Worm (Caenorhabditis elegans) whole organism, mixed stage, embryonic: ENCODE data around the gene K07C5.13.

Source experiments
- M03D4.4 ChIP-seq: sonication (generic microtip); optimal IDR thresholded peaks from 2 replicates; lab custom pipeline; 2017; ENCODE audit warnings: mild to moderate bottlenecking, missing genetic modification characterization, missing compliant biosample characterization
- bed-3 ChIP-seq: fragments of 200-800 bp; sonication (Bioruptor generic); optimal IDR thresholded peaks from 3 replicates; lab custom pipeline; 2018; ENCODE audit warnings: mild to moderate bottlenecking, missing genetic modification characterization, moderate library complexity, missing compliant biosample characterization
- blmp-1 ChIP-seq: fragments of 150-350 bp; optimal IDR thresholded peaks from 2 replicates; lab custom pipeline; 2014; ENCODE audit warnings: missing biosample characterization, missing genetic modification characterization
- ceh-43 ChIP-seq: fragments of 200-800 bp; sonication (Bioruptor generic); optimal IDR thresholded peaks from 2 replicates; lab custom pipeline; 2018; ENCODE audit warnings: mild to moderate bottlenecking, missing genetic modification characterization, moderate library complexity, missing compliant biosample characterization
- ceh-83 ChIP-seq: fragments of 200-800 bp; sonication (Bioruptor generic); optimal IDR thresholded peaks from 2 replicates; lab custom pipeline; 2018; ENCODE audit warnings: mild to moderate bottlenecking, missing genetic modification characterization, missing compliant biosample characterization
- ces-1 ChIP-seq: fragments of 150-350 bp; optimal IDR thresholded peaks from 2 replicates; lab custom pipeline; 2014; ENCODE audit warnings: missing biosample characterization, missing genetic modification reagents, missing genetic modification characterization
- cnd-1 ChIP-seq: fragments of 200-800 bp; sonication (Bioruptor generic); optimal IDR thresholded peaks from 2 replicates; lab custom pipeline; 2018; ENCODE audit warnings: mild to moderate bottlenecking, missing genetic modification characterization, missing compliant biosample characterization
- elt-1 ChIP-seq: sonication (generic microtip); optimal IDR thresholded peaks from 2 replicates; lab custom pipeline; 2017; ENCODE audit warnings: missing genetic modification characterization, mild to moderate bottlenecking, missing compliant biosample characterization, antibody characterized with exemption, moderate library complexity, borderline replicate concordance; ENCODE audit not compliant: insufficient read depth
- elt-3 ChIP-seq: fragments of 150-350 bp; optimal IDR thresholded peaks from 2 replicates; lab custom pipeline; 2014; ENCODE audit warnings: missing biosample characterization, missing genetic modification characterization
- flh-1 ChIP-seq: fragments of 200-800 bp; sonication (Bioruptor generic); optimal IDR thresholded peaks from 2 replicates; lab custom pipeline; 2018; ENCODE audit warnings: mild to moderate bottlenecking, missing genetic modification characterization, moderate library complexity, missing compliant biosample characterization
- ham-2 ChIP-seq: fragments of 200-800 bp; sonication (Bioruptor generic); optimal IDR thresholded peaks from 2 replicates; lab custom pipeline; 2018; ENCODE audit warnings: mild to moderate bottlenecking, missing genetic modification characterization, missing compliant biosample characterization
- hlh-1 ChIP-seq: fragments of 150-350 bp; optimal IDR thresholded peaks from 2 replicates; lab custom pipeline; 2014; ENCODE audit warnings: missing biosample characterization, missing genetic modification reagents, missing genetic modification characterization
- lin-13 ChIP-seq: fragments of 150-350 bp; optimal IDR thresholded peaks from 2 replicates; lab custom pipeline; 2014; ENCODE audit warnings: missing biosample characterization, missing genetic modification characterization
- lsy-2 ChIP-seq: fragments of 150-350 bp; optimal IDR thresholded peaks from 2 replicates; lab custom pipeline; 2014; ENCODE audit warnings: missing biosample characterization, missing genetic modification characterization
- mab-5 ChIP-seq: fragments of 150-350 bp; optimal IDR thresholded peaks from 2 replicates; lab custom pipeline; 2014; ENCODE audit warnings: missing biosample characterization, missing genetic modification characterization
- mep-1 ChIP-seq: fragments of 150-350 bp; optimal IDR thresholded peaks from 2 replicates; lab custom pipeline; 2017; ENCODE audit warnings: missing biosample characterization, missing genetic modification reagents, missing genetic modification characterization, inconsistent platforms
- mls-2 ChIP-seq: sonication (generic microtip); optimal IDR thresholded peaks from 2 replicates; lab custom pipeline; 2016; ENCODE audit warnings: mild to moderate bottlenecking, missing genetic modification characterization, moderate library complexity, missing compliant biosample characterization
- nhr-2 ChIP-seq: fragments of 150-350 bp; optimal IDR thresholded peaks from 2 replicates; lab custom pipeline; 2014; ENCODE audit warnings: missing biosample characterization, missing genetic modification characterization
- nhr-237 ChIP-seq: fragments of 150-350 bp; optimal IDR thresholded peaks from 2 replicates; lab custom pipeline; 2014; ENCODE audit warnings: missing biosample characterization, missing genetic modification characterization
- nhr-28 ChIP-seq: fragments of 150-350 bp; optimal IDR thresholded peaks from 2 replicates; lab custom pipeline; 2014; ENCODE audit warnings: missing biosample characterization, missing genetic modification characterization
- nhr-76 ChIP-seq: sonication (generic microtip); optimal IDR thresholded peaks from 2 replicates; lab custom pipeline; 2017; ENCODE audit warnings: missing biosample characterization, missing genetic modification characterization
- pha-4 ChIP-seq: fragments of 150-350 bp; optimal IDR thresholded peaks from 2 replicates; lab custom pipeline; 2018; ENCODE audit warnings: missing biosample characterization, missing genetic modification reagents, missing genetic modification characterization
- sem-2 ChIP-seq: fragments of 200-800 bp; sonication (Bioruptor generic); optimal IDR thresholded peaks from 2 replicates; lab custom pipeline; 2018; ENCODE audit warnings: mild to moderate bottlenecking, missing genetic modification characterization, missing compliant biosample characterization
- snpc-4 ChIP-seq: fragments of 150-350 bp; optimal IDR thresholded peaks from 2 replicates; lab custom pipeline; 2014; ENCODE audit warnings: missing biosample characterization, missing genetic modification characterization
- sptf-1 ChIP-seq: sonication (generic microtip); optimal IDR thresholded peaks from 2 replicates; lab custom pipeline; 2017; ENCODE audit warnings: mild to moderate bottlenecking, missing genetic modification characterization, moderate library complexity, missing compliant biosample characterization
- unc-120 ChIP-seq: sonication (generic microtip); optimal IDR thresholded peaks from 2 replicates; lab custom pipeline; 2017; ENCODE audit warnings: missing genetic modification characterization, missing compliant biosample characterization; ENCODE audit not compliant: poor library complexity, severe bottlenecking
- unc-62 ChIP-seq: fragments of 150-350 bp; optimal IDR thresholded peaks from 2 replicates; lab custom pipeline; 2014; ENCODE audit warnings: missing biosample characterization, missing genetic modification reagents, missing genetic modification characterization
- zip-8 ChIP-seq: fragments of 150-350 bp; optimal IDR thresholded peaks from 2 replicates; lab custom pipeline; 2014; ENCODE audit warnings: missing biosample characterization, missing genetic modification characterization

The K07C5.13 gene

DNA sequence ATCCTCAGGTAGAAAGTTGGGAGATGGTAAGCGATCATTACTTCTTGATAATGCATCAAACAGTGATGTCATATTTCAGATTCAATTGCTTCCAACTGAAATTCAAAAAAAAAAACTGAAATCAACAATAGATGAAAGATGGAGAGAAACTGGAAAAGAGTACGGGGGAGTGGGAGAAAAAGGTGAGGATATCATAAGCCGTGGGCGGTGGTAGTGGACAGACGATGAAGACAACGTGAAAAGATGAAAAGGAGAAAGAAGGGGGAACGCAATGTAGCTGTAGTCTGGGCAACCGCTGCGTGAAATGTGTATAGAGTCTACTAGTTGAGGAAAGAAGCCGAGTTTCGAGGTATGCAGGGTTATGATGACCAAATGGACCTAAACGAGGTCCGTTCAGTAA, 34.6 kb upstream of the K07C5.13 start, which contains the start of gene che-12:
Gene che-12 (minus strand): TSS at position 101 of the 400 bp plus-strand sequence.
- TF ChIP-seq unc-120 (tag; lab: Kevin White, UChicago) (no peak), snpc-4 (tag; lab: Kevin White, UChicago) (no peak), sem-2 (no peak), nhr-237 (tag; lab: Kevin White, UChicago) (no peak), unc-62 (GFP tag; lab: Kevin White, UChicago) (no peak), zip-8 (no peak), flh-1 (GFP tag; lab: Kevin White, UChicago) (no peak), pha-4 (tag; lab: Kevin White, UChicago) (no peak), bed-3 (GFP tag; lab: Kevin White, UChicago) (no peak), ceh-83 (no peak)

DNA sequence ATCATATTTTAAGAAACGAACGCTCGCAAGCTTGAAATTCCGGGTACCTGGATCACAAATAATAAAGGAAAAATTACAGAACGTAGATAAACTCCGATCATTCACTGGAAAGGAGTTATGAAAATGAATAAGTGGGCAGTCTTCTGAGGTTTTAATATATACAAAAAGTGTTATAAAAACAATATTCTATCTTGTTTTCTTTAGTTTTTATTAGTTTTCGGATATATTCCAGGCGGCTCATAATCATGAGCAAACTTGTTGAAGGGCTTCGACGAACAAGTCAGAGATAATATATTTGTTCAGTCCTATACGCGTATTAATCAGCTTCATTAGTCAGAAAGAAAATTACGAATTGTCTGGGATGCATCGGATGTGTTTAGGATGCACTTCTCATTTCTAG, 27.9 kb upstream of the K07C5.13 start, which contains the start of gene gcy-6:
Gene gcy-6 (minus strand): TSS at position 101 of the 400 bp plus-strand sequence.
- TF ChIP-seq cnd-1 (tag; lab: Kevin White, UChicago) (no peak), snpc-4 (tag; lab: Kevin White, UChicago) (no peak), bed-3 (GFP tag; lab: Kevin White, UChicago) (no peak), ham-2 (GFP tag; lab: Kevin White, UChicago) (no peak), ceh-83 (no peak), blmp-1 (tag; lab: Kevin White, UChicago) (no peak), elt-3 (no peak), mls-2 (tag; lab: Kevin White, UChicago) (no peak), lsy-2 (tag; lab: Kevin White, UChicago) (no peak), mep-1 (no peak), nhr-237 (tag; lab: Kevin White, UChicago) (no peak), M03D4.4 (tag; lab: Kevin White, UChicago) (no peak), pha-4 (tag; lab: Kevin White, UChicago) (no peak), hlh-1 (tag; lab: Kevin White, UChicago) (no peak), sptf-1 (tag; lab: Kevin White, UChicago) (no peak), nhr-28 (tag; lab: Kevin White, UChicago) (no peak), lin-13 (no peak), nhr-76 (no peak), ces-1 (GFP tag; lab: Kevin White, UChicago) (no peak)
- TF ChIP-seq, all 35 proteins: peak for 0

DNA sequence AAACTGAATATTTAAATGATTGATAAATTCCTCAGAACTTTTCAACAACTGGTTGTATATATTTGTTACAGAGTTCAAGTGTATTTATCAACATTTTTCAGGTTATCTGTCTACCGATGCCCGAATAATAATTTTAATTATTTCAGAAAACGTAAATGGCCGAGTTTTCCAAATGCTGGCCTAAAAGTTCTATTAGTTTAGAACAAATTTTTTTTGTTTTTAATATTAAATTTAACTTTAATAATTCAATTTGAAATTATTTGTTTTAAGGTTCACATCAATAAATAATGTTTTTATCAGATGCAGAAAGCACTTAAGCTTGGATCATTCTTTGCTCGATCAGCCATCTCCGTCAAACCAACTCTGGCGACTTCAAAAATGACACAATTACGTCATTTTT, 27.5 kb upstream of the K07C5.13 start, which contains the start of gene trx-2:
Gene trx-2 (plus strand): TSS at position 301 of the 400 bp plus-strand sequence.
- TF ChIP-seq ceh-83 = no peak
- no peak for TF ChIP-seq hlh-1 (tag; lab: Kevin White, UChicago)

DNA sequence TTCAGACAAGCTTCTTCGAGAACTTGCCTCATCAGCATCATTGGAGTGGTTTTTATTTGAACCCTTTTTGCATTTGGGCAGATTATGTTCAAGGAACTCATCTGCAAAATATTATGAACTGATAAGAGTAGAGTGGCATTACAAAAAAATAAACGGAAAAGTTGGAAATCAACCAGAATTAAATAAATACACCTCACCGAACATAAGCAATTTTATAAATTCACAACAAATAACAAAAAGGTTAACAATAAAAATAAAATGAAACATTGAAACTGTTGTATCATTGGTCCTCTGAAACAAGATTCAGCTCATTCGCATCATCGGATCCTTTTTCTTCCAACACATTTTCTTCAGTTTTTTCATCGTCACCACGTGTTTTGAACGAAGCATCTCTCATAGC, 24.6 kb upstream of the K07C5.13 start, which contains the start of gene asps-1:
Gene asps-1 (minus strand): TSS at position 101 of the 400 bp plus-strand sequence.
- no peak for TF ChIP-seq nhr-2 (tag; lab: Kevin White, UChicago)
- TF ChIP-seq, all 35 proteins: peak for 0

DNA sequence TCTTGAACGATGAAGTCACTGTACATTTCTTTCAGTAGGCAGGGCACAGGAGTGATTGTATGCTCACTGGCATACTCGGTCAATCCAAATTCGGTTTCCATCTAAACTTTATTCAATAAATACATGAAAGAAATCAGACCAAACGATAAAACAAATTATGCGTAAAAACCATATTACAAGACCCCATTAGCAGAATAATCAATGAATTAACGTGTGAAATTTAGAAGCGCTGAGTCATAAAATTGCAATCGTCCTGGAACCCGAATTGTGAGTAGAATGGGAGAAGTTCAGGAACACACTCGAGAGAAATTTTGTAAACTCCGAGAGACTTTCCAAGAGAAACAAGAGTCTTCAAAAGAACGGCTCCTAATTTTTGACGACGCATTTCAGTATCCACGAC, 22.4 kb upstream of the K07C5.13 start, which contains the start of gene B0024.11:
Gene B0024.11 (minus strand): TSS at position 101 of the 400 bp plus-strand sequence.
- no peak for TF ChIP-seq ceh-43
- no peak for TF ChIP-seq hlh-1 (tag; lab: Kevin White, UChicago)
- TF ChIP-seq nhr-76 = no peak
- TF ChIP-seq unc-120 (tag; lab: Kevin White, UChicago) = no peak
- no peak for TF ChIP-seq elt-3
- TF ChIP-seq mls-2 (tag; lab: Kevin White, UChicago) = no peak
- no peak for TF ChIP-seq elt-1
- TF ChIP-seq cnd-1 (tag; lab: Kevin White, UChicago) = no peak
- TF ChIP-seq M03D4.4 (tag; lab: Kevin White, UChicago) = no peak
- no peak for TF ChIP-seq mab-5 (tag; lab: Kevin White, UChicago)
- no peak for TF ChIP-seq blmp-1 (tag; lab: Kevin White, UChicago)
- TF ChIP-seq ham-2 (GFP tag; lab: Kevin White, UChicago) = no peak
- TF ChIP-seq sptf-1 (tag; lab: Kevin White, UChicago) = no peak
- TF ChIP-seq nhr-2 (tag; lab: Kevin White, UChicago) = no peak
